Worm (Caenorhabditis elegans) whole organism, L4/young adult: Measurements from ENCODE around the gene ugtp-1.

Experiments used
- W03F9.2 ChIP-seq: fragments of 150-350 bp; optimal IDR thresholded peaks from 2 replicates; lab custom pipeline; 2014; ENCODE audit warnings: missing biosample characterization, missing genetic modification characterization
- him-1 ChIP-seq: sonication (generic microtip); optimal IDR thresholded peaks from 2 replicates; lab custom pipeline; 2016; ENCODE audit warnings: missing genotype, missing genetic modification reagents, missing genetic modification characterization, missing compliant biosample characterization

ce11 chrIII:8741955-8742354 is 8.6 kb downstream of the ugtp-1 start:
- TF ChIP-seq him-1 (tag; lab: Kevin White, UChicago) (no peak), W03F9.2 (tag; lab: Kevin White, UChicago) (no peak)
